Fruit fly (Drosophila melanogaster) whole organism, prepupa: ENCODE measurements around the gene CG34436.

ENCODE experiments used
- Blimp-1 ChIP-seq: fragments of 200-800 bp; sonication (Bioruptor generic); optimal IDR thresholded peaks from 3 replicates; lab custom pipeline; 2017; ENCODE audit warnings: missing biosample characterization, missing genetic modification characterization, mild to moderate bottlenecking, moderate library complexity, missing genetic modification reagents
- CG10631 ChIP-seq: fragments of 200-800 bp; sonication (Bioruptor generic); optimal IDR thresholded peaks from 2 replicates; lab custom pipeline; 2016; ENCODE audit warnings: missing biosample characterization, missing genetic modification characterization
- CG10669 ChIP-seq: fragments of 200-800 bp; sonication (Bioruptor generic); optimal IDR thresholded peaks from 3 replicates; lab custom pipeline; 2018; ENCODE audit warnings: missing biosample characterization, mild to moderate bottlenecking, missing genetic modification characterization, moderate library complexity
- CG11294 ChIP-seq: fragments of 200-800 bp; sonication (Bioruptor generic); IDR thresholded peaks from 2 replicates; pipeline ENCODE4 v1.3.6; 2022; ENCODE audit warnings: missing biosample characterization, missing genetic modification characterization
- CG11762 ChIP-seq: fragments of 200-800 bp; sonication (Bioruptor generic); optimal IDR thresholded peaks from 3 replicates; lab custom pipeline; 2016; ENCODE audit warnings: missing biosample characterization, missing genetic modification characterization; ENCODE audit not compliant: insufficient read depth
- CG11902 ChIP-seq: fragments of 200-800 bp; sonication (Bioruptor generic); optimal IDR thresholded peaks from 3 replicates; lab custom pipeline; 2016; ENCODE audit warnings: missing biosample characterization, missing genetic modification characterization
- CG15336 ChIP-seq: fragments of 200-800 bp; sonication (Bioruptor generic); IDR thresholded peaks from 2 replicates; pipeline ENCODE4 v1.3.6; 2022; ENCODE audit warnings: missing biosample characterization, missing genetic modification characterization
- CG1621 ChIP-seq: fragments of 200-800 bp; sonication (Bioruptor generic); optimal IDR thresholded peaks from 3 replicates; lab custom pipeline; 2018; ENCODE audit warnings: missing biosample characterization, mild to moderate bottlenecking, missing genetic modification characterization
- CG3032 ChIP-seq: fragments of 200-800 bp; optimal IDR thresholded peaks from 2 replicates; lab custom pipeline; 2019; ENCODE audit warnings: missing biosample characterization, mild to moderate bottlenecking, missing genetic modification characterization, moderate library complexity
- CG31627 ChIP-seq: fragments of 200-800 bp; sonication (Bioruptor generic); optimal IDR thresholded peaks from 3 replicates; lab custom pipeline; 2016; ENCODE audit warnings: missing biosample characterization, missing genetic modification characterization
- CG32006 ChIP-seq: fragments of 200-800 bp; sonication (Bioruptor generic); optimal IDR thresholded peaks from 3 replicates; lab custom pipeline; 2017; ENCODE audit warnings: missing biosample characterization, mild to moderate bottlenecking, missing genetic modification characterization
- CG34406 ChIP-seq: fragments of 200-800 bp; sonication (Bioruptor generic); optimal IDR thresholded peaks from 3 replicates; lab custom pipeline; 2016; ENCODE audit warnings: missing biosample characterization, missing genetic modification characterization
- CG3919 ChIP-seq: fragments of 200-800 bp; sonication (Bioruptor generic); optimal IDR thresholded peaks from 3 replicates; lab custom pipeline; 2016; ENCODE audit warnings: missing biosample characterization, missing genetic modification characterization
- CG4318 ChIP-seq: fragments of 200-800 bp; sonication (Bioruptor generic); optimal IDR thresholded peaks from 3 replicates; lab custom pipeline; 2017; ENCODE audit warnings: missing biosample characterization, mild to moderate bottlenecking, missing genetic modification characterization
- CG6163 ChIP-seq: fragments of 200-800 bp; sonication (Bioruptor generic); IDR thresholded peaks from 3 replicates; pipeline ENCODE4 v1.3.6; 2022; ENCODE audit warnings: missing biosample characterization, missing genetic modification characterization
- CG6808 ChIP-seq: fragments of 200-800 bp; sonication (Bioruptor generic); optimal IDR thresholded peaks from 3 replicates; lab custom pipeline; 2017; ENCODE audit warnings: missing biosample characterization, missing genetic modification characterization, mild to moderate bottlenecking, moderate library complexity, missing genetic modification reagents
- CG6854 ChIP-seq: fragments of 200-800 bp; sonication (Bioruptor generic); optimal IDR thresholded peaks from 2 replicates; lab custom pipeline; 2017; ENCODE audit warnings: missing biosample characterization, mild to moderate bottlenecking, missing genetic modification characterization
- CG8119 ChIP-seq: fragments of 200-800 bp; sonication (Bioruptor generic); IDR thresholded peaks from 3 replicates; pipeline ENCODE4 v1.3.6; 2022; ENCODE audit warnings: missing biosample characterization, missing genetic modification characterization
- CG8632 ChIP-seq: fragments of 200-800 bp; sonication (Bioruptor generic); optimal IDR thresholded peaks from 3 replicates; lab custom pipeline; 2016; ENCODE audit warnings: missing biosample characterization, missing genetic modification characterization
- CG9139 ChIP-seq: fragments of 200-800 bp; sonication (Bioruptor generic); optimal IDR thresholded peaks from 3 replicates; lab custom pipeline; 2017; ENCODE audit warnings: missing biosample characterization, mild to moderate bottlenecking, missing genetic modification characterization
- Eip75B ChIP-seq: fragments of 200-800 bp; sonication (Bioruptor generic); optimal IDR thresholded peaks from 3 replicates; lab custom pipeline; 2016; ENCODE audit warnings: missing biosample characterization, missing genetic modification characterization
- Eip78C ChIP-seq: fragments of 200-800 bp; sonication (Bioruptor generic); peaks from one replicate; lab custom pipeline; 2016; ENCODE audit warnings: missing biosample characterization, missing genetic modification characterization
- Ets96B ChIP-seq: fragments of 200-800 bp; optimal IDR thresholded peaks from 2 replicates; lab custom pipeline; 2019; ENCODE audit warnings: missing biosample characterization, mild to moderate bottlenecking, missing genetic modification characterization, moderate library complexity
- Gug ChIP-seq: fragments of 200-800 bp; sonication (Bioruptor generic); IDR thresholded peaks from 2 replicates; pipeline ENCODE4 v1.3.6; 2022; ENCODE audit warnings: missing biosample characterization, missing genetic modification characterization
- Hr39 ChIP-seq: fragments of 200-800 bp; sonication (Bioruptor generic); optimal IDR thresholded peaks from 2 replicates; lab custom pipeline; 2016; ENCODE audit warnings: missing biosample characterization, missing genetic modification characterization
- Hr4 ChIP-seq: fragments of 200-800 bp; sonication (Bioruptor generic); optimal IDR thresholded peaks from 3 replicates; lab custom pipeline; 2016; ENCODE audit warnings: missing biosample characterization, missing genetic modification characterization
- Lpt ChIP-seq: fragments of 200-800 bp; sonication (Bioruptor generic); optimal IDR thresholded peaks from 3 replicates; lab custom pipeline; 2016; ENCODE audit warnings: missing biosample characterization, missing genetic modification characterization
- Met ChIP-seq: fragments of 200-800 bp; sonication (Bioruptor generic); optimal IDR thresholded peaks from 3 replicates; lab custom pipeline; 2016; ENCODE audit warnings: missing biosample characterization, missing genetic modification characterization
- Sox15 ChIP-seq: fragments of 200-800 bp; sonication (Bioruptor generic); optimal IDR thresholded peaks from 3 replicates; lab custom pipeline; 2016; ENCODE audit warnings: missing biosample characterization, missing genetic modification characterization
- achi ChIP-seq: fragments of 200-800 bp; sonication (Bioruptor generic); optimal IDR thresholded peaks from 3 replicates; lab custom pipeline; 2016; ENCODE audit warnings: missing biosample characterization, missing genetic modification characterization
- dac ChIP-seq: fragments of 200-800 bp; sonication (Bioruptor generic); optimal IDR thresholded peaks from 2 replicates; lab custom pipeline; 2017; ENCODE audit warnings: missing biosample characterization, mild to moderate bottlenecking, missing genetic modification characterization
- eg ChIP-seq: fragments of 200-800 bp; sonication (Bioruptor generic); IDR thresholded peaks from 3 replicates; pipeline ENCODE4 v1.3.6; 2022; ENCODE audit warnings: missing biosample characterization, missing genetic modification characterization
- esn ChIP-seq: fragments of 200-800 bp; sonication (Bioruptor generic); optimal IDR thresholded peaks from 2 replicates; lab custom pipeline; 2016; ENCODE audit warnings: missing biosample characterization, mild to moderate bottlenecking, missing genetic modification characterization, moderate library complexity
- lz ChIP-seq: fragments of 200-800 bp; sonication (Bioruptor generic); optimal IDR thresholded peaks from 3 replicates; lab custom pipeline; 2016; ENCODE audit warnings: missing biosample characterization, missing genetic modification characterization
- pdm3 ChIP-seq: fragments of 200-800 bp; sonication (Bioruptor generic); optimal IDR thresholded peaks from 3 replicates; lab custom pipeline; 2016; ENCODE audit warnings: missing biosample characterization, missing genetic modification characterization
- salr ChIP-seq, 2 experiments: fragments of 200-800 bp; sonication (Bioruptor generic); optimal IDR thresholded peaks; 3 replicates each; lab custom pipeline; 2016 to 2018; ENCODE audit warnings: missing biosample characterization in 2 of 2, missing genetic modification characterization in 2 of 2, mild to moderate bottlenecking in 1 of 2
- ss ChIP-seq, 2 experiments: fragments of 200-800 bp; sonication (Bioruptor generic); optimal IDR thresholded peaks; 2 replicates in 1 of 2; 3 replicates in 1 of 2; lab custom pipeline; 2017 to 2018; ENCODE audit warnings: mild to moderate bottlenecking in 2 of 2, missing biosample characterization in 2 of 2, missing genetic modification characterization in 2 of 2, moderate library complexity in 1 of 2
- svp ChIP-seq: fragments of 200-800 bp; sonication (Bioruptor generic); peaks from one replicate; lab custom pipeline; 2016; ENCODE audit warnings: missing biosample characterization, missing genetic modification characterization

CG34436 gene

DNA sequence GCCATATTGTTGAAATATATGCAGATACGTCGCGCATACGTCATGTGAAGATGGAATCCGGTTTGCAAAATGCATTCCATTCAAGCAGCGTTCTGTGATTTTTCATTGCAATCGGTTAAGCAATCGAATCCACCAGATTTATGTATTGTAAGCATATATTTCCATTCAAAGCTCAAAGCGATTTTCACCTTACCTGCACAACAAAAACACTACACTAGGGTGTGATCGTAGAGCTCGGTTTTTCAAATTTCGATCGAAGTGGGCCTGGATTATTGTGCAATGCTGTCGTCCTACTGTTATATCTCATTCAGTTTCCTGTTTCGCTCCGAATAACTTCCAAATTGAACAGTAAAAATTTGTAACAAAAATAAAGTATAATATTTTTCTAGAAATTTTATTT is 8.7 kb downstream of the CG34436 start, which contains the start of gene Mst98Ca:
Mst98Ca (plus strand) TSS at position 301 of the 400 bp plus-strand sequence.
- no peak for TF ChIP-seq CG11902 (GFP tag; lab: Kevin White, UChicago)
- no peak for TF ChIP-seq CG31627
- no peak for TF ChIP-seq Gug (GFP tag; lab: Robert Waterston, UW)
- TF ChIP-seq Hr4 (GFP tag; lab: Kevin White, UChicago), result no peak
- no peak for TF ChIP-seq Blimp-1 (GFP tag; lab: Kevin White, UChicago)
- no peak for TF ChIP-seq CG8119
- no peak for TF ChIP-seq esn (GFP tag; lab: Kevin White, UChicago)
- TF ChIP-seq CG6854 (GFP tag; lab: Kevin White, UChicago), result no peak
- no peak for TF ChIP-seq CG3032 (tag; lab: Kevin White, UChicago)
- TF ChIP-seq achi (GFP tag; lab: Kevin White, UChicago), result no peak
- TF ChIP-seq CG9139 (GFP tag; lab: Kevin White, UChicago), result no peak
- no peak for TF ChIP-seq ss (GFP tag; optimal IDR thresholded peaks at IDR 0.05; lab: Kevin White, UChicago)
- no peak for TF ChIP-seq salr (GFP tag; optimal IDR thresholded peaks at IDR 0.05; lab: Kevin White, UChicago)

DNA sequence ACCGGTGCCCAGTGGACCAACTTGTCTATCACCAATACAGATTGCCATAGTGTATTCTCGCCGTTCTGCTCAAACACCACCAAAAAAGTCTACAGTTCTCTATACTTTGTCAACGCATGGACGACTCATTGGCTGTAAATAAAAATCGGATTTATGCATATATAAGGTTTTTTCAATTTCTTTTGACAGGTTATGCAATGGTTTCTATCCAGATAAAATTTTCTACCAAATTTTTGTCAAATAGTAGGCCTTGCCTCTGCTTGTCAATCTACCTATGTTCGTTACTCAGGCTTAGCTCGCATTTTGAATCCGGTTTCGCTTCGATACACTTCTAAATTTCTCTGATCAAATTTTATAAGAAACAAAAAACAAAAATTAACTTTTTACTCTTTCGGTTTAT is 10.1 kb downstream of the CG34436 start, which contains the start of gene Mst98Cb:
Mst98Cb (plus strand) TSS at position 301 of the 400 bp plus-strand sequence.
- TF ChIP-seq CG31627 (no peak), CG4318 (GFP tag; lab: Kevin White, UChicago) (no peak), lz (GFP tag; lab: Kevin White, UChicago) (no peak), Met (GFP tag; lab: Kevin White, UChicago) (no peak), CG10669 (GFP tag; lab: Kevin White, UChicago) (no peak), CG1621 (tag; lab: Kevin White, UChicago) (no peak), CG11902 (GFP tag; lab: Kevin White, UChicago) (no peak), ss (GFP tag; optimal IDR thresholded peaks at IDR 0.05; lab: Kevin White, UChicago) (no peak), pdm3 (GFP tag; lab: Kevin White, UChicago) (no peak), Hr4 (GFP tag; lab: Kevin White, UChicago) (no peak), Eip75B (GFP tag; lab: Kevin White, UChicago) (no peak), Eip78C (GFP tag; lab: Kevin White, UChicago) (no peak), CG11762 (GFP tag; lab: Kevin White, UChicago) (no peak)
- TF ChIP-seq, all 60 proteins: peak for 0

- TF ChIP-seq CG31627 (no peak), svp (GFP tag; lab: Kevin White, UChicago) (peak; percentile 35)
These were observed 11.4 kb downstream of the CG34436 start, which contains the start of gene UQCR-14L for dm6 chr3R:28293748-28294147. Gene UQCR-14L (plus strand): TSS chr3R:28294048.

DNA sequence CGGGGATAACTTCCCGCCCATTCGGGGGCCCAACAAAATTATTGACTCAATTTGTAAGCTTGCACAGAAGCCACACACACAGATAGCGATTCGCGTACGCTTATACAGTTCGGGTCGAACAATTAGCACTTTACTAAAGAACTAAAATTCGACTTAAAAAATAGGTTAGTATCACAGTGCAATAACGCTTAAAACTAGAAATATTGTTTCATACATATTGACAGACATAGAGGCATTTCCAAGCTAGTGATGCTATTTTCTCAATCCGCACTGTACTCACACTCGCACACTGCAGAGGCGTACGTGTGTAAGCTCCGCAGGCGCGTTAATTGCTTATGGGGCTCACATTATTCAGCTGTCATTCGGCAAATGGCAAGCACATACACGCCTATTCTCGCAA is 15.1 kb downstream of the CG34436 start:
- no peak for TF ChIP-seq CG3919
- TF ChIP-seq Hr4 (GFP tag; lab: Kevin White, UChicago), result no peak
- TF ChIP-seq Met (GFP tag; lab: Kevin White, UChicago), result no peak
- no peak for TF ChIP-seq Sox15 (GFP tag; lab: Kevin White, UChicago)
- TF ChIP-seq CG15336 (GFP tag; lab: Robert Waterston, UW), result no peak
- no peak for TF ChIP-seq dac
- no peak for TF ChIP-seq CG31627
- TF ChIP-seq CG6808 (GFP tag; lab: Kevin White, UChicago), result no peak
- TF ChIP-seq Ets96B (tag; lab: Kevin White, UChicago), result no peak
- TF ChIP-seq Hr39, result peak; percentile 6
- TF ChIP-seq eg (GFP tag; lab: Robert Waterston, UW), result 0 out of 3 replicates have a peak, but pooled peaks have one; percentile 20
- no peak for TF ChIP-seq CG11762 (GFP tag; lab: Kevin White, UChicago)
- 0 out of 3 replicates have a peak, but pooled peaks have one; percentile 39 for TF ChIP-seq CG6163 (GFP tag; lab: Robert Waterston, UW)
- TF ChIP-seq CG32006, result peak; percentile 22
- TF ChIP-seq pdm3 (GFP tag; lab: Kevin White, UChicago), result no peak
- TF ChIP-seq CG1621 (tag; lab: Kevin White, UChicago), result no peak
- TF ChIP-seq achi (GFP tag; lab: Kevin White, UChicago), result no peak
- peak; percentile 51 for TF ChIP-seq Eip78C (GFP tag; lab: Kevin White, UChicago)
- no peak for TF ChIP-seq CG4318 (GFP tag; lab: Kevin White, UChicago)
- peak; percentile 37 for TF ChIP-seq svp (GFP tag; lab: Kevin White, UChicago)
- no peak for TF ChIP-seq Eip75B (GFP tag; lab: Kevin White, UChicago)
- TF ChIP-seq CG34406 (GFP tag; lab: Kevin White, UChicago), result no peak
- TF ChIP-seq CG11294 (GFP tag; lab: Robert Waterston, UW), result no peak
- no peak for TF ChIP-seq esn (GFP tag; lab: Kevin White, UChicago)
- no peak for TF ChIP-seq CG6854 (GFP tag; lab: Kevin White, UChicago)
- TF ChIP-seq CG10631 (GFP tag; lab: Kevin White, UChicago), result no peak
- no peak for TF ChIP-seq CG8632 (GFP tag; lab: Kevin White, UChicago)
- no peak for TF ChIP-seq Lpt (GFP tag; lab: Kevin White, UChicago)
